Worm (Caenorhabditis elegans) whole organism, L4 larva: ENCODE measurements around the gene Y75B8A.28.

Experiments
- D1046.2 ChIP-seq: fragments of 200-800 bp; sonication (Bioruptor generic); IDR thresholded peaks from 2 replicates; pipeline ENCODE4 v1.3.6; 2022; ENCODE audit warnings: missing genetic modification characterization, missing compliant biosample characterization
- F26F4.8 ChIP-seq: fragments of 200-800 bp; sonication (Bioruptor generic); conservative IDR thresholded peaks from 2 replicates; pipeline ENCODE4 v1.3.6; 2022; ENCODE audit warnings: missing genetic modification characterization, missing compliant biosample characterization
- F37D6.2 ChIP-seq: sonication (generic microtip); optimal IDR thresholded peaks from 2 replicates; lab custom pipeline; 2016; ENCODE audit warnings: mild to moderate bottlenecking, missing genetic modification characterization, missing compliant biosample characterization
- R02D3.7 ChIP-seq: fragments of 150-350 bp; sonication (generic microtip); optimal IDR thresholded peaks from 3 replicates; lab custom pipeline; 2014; ENCODE audit warnings: missing biosample characterization, missing genetic modification characterization
- T20F7.1 ChIP-seq: fragments of 200-800 bp; sonication (Bioruptor generic); optimal IDR thresholded peaks from 2 replicates; lab custom pipeline; 2018; ENCODE audit warnings: mild to moderate bottlenecking, missing genetic modification characterization, missing compliant biosample characterization
- Y5F2A.4 ChIP-seq: fragments of 200-800 bp; sonication (Bioruptor generic); optimal IDR thresholded peaks from 2 replicates; lab custom pipeline; 2018; ENCODE audit warnings: mild to moderate bottlenecking, missing genetic modification characterization, missing compliant biosample characterization
- ZK546.5 ChIP-seq, 2 experiments: sonication (generic microtip); optimal IDR thresholded peaks; 2 replicates each; lab custom pipeline; 2017; ENCODE audit warnings: missing biosample characterization in 2 of 2, missing genetic modification characterization in 2 of 2
- aly-2 ChIP-seq: sonication (generic microtip); optimal IDR thresholded peaks from 2 replicates; lab custom pipeline; 2018; ENCODE audit warnings: missing biosample characterization, missing genetic modification characterization
- ceh-44 ChIP-seq: fragments of 200-800 bp; sonication (Bioruptor generic); IDR thresholded peaks from 2 replicates; pipeline ENCODE4 v1.3.6; 2022; ENCODE audit warnings: missing genetic modification reagents, missing genetic modification characterization, missing compliant biosample characterization
- cey-2 ChIP-seq: sonication (generic microtip); optimal IDR thresholded peaks from 3 replicates; lab custom pipeline; 2017; ENCODE audit warnings: missing genetic modification characterization, mild to moderate bottlenecking, missing compliant biosample characterization, antibody characterized with exemption, borderline replicate concordance; ENCODE audit not compliant: insufficient read depth
- ctbp-1 ChIP-seq: fragments of 200-800 bp; sonication (Bioruptor generic); IDR thresholded peaks from 2 replicates; pipeline ENCODE4 v1.3.6; 2022; ENCODE audit warnings: missing genetic modification reagents, missing genetic modification characterization, missing compliant biosample characterization
- daf-19 ChIP-seq: fragments of 200-800 bp; sonication (Bioruptor generic); conservative IDR thresholded peaks from 2 replicates; pipeline ENCODE4 v1.3.6; 2022; ENCODE audit warnings: missing genetic modification characterization, missing compliant biosample characterization
- daf-8 ChIP-seq: fragments of 200-800 bp; sonication (Bioruptor generic); IDR thresholded peaks from 2 replicates; pipeline ENCODE4 v1.3.6; 2022; ENCODE audit warnings: missing genetic modification characterization, missing compliant biosample characterization
- dmd-6 ChIP-seq: fragments of 200-800 bp; sonication (Bioruptor generic); IDR thresholded peaks from 2 replicates; pipeline ENCODE4 v1.3.6; 2022; ENCODE audit warnings: missing genetic modification reagents, missing genetic modification characterization, missing compliant biosample characterization
- dmd-9 ChIP-seq: fragments of 200-800 bp; sonication (Bioruptor generic); IDR thresholded peaks from 2 replicates; pipeline ENCODE4 v1.3.6; 2022; ENCODE audit warnings: missing genetic modification reagents, missing genetic modification characterization, missing compliant biosample characterization
- fkh-10 ChIP-seq: fragments of 150-350 bp; optimal IDR thresholded peaks from 2 replicates; lab custom pipeline; 2014; ENCODE audit warnings: missing biosample characterization, missing genetic modification reagents, missing genetic modification characterization
- fos-1 ChIP-seq: fragments of 150-350 bp; optimal IDR thresholded peaks from 2 replicates; lab custom pipeline; 2014; ENCODE audit warnings: missing biosample characterization, missing genetic modification characterization
- gei-8 ChIP-seq: fragments of 200-800 bp; sonication (Bioruptor generic); optimal IDR thresholded peaks from 2 replicates; lab custom pipeline; 2018; ENCODE audit warnings: mild to moderate bottlenecking, missing genetic modification characterization, missing compliant biosample characterization
- hmg-1.1 ChIP-seq: fragments of 200-800 bp; sonication (Bioruptor generic); IDR thresholded peaks from 2 replicates; pipeline ENCODE4 v1.3.6; 2022; ENCODE audit warnings: missing genetic modification reagents, missing genetic modification characterization, missing compliant biosample characterization
- lim-7 ChIP-seq: fragments of 200-800 bp; sonication (Bioruptor generic); IDR thresholded peaks from 2 replicates; pipeline ENCODE4 v1.3.6; 2022; ENCODE audit warnings: missing genetic modification characterization, missing compliant biosample characterization
- lin-38 ChIP-seq: fragments of 200-800 bp; sonication (Bioruptor generic); IDR thresholded peaks from 2 replicates; pipeline ENCODE4 v1.3.6; 2022; ENCODE audit warnings: missing genetic modification reagents, missing genetic modification characterization, missing compliant biosample characterization
- lin-39 ChIP-seq: fragments of 150-350 bp; optimal IDR thresholded peaks from 2 replicates; lab custom pipeline; 2014; ENCODE audit warnings: missing biosample characterization, missing genetic modification reagents, missing genetic modification characterization
- lir-3 ChIP-seq: sonication (generic microtip); optimal IDR thresholded peaks from 2 replicates; lab custom pipeline; 2016; ENCODE audit warnings: mild to moderate bottlenecking, missing genetic modification characterization, missing compliant biosample characterization
- lsy-2 ChIP-seq, 2 experiments: fragments of 150-350 bp in 1 of 2; sonication (generic microtip) in 1 of 2; optimal IDR thresholded peaks; 2 replicates each; lab custom pipeline; 2014 to 2017; ENCODE audit warnings: missing biosample characterization in 2 of 2, missing genetic modification characterization in 2 of 2
- madf-5 ChIP-seq, 2 experiments: fragments of 200-800 bp; sonication (Bioruptor generic); IDR thresholded peaks; 2 replicates each; pipeline ENCODE4 v1.3.6; 2022; ENCODE audit warnings: missing compliant biosample characterization in 2 of 2, missing genetic modification characterization in 2 of 2
- mdt-29 ChIP-seq: fragments of 200-800 bp; sonication (Bioruptor generic); IDR thresholded peaks from 2 replicates; pipeline ENCODE4 v1.3.6; 2022; ENCODE audit warnings: missing genetic modification reagents, missing genetic modification characterization, missing compliant biosample characterization
- mep-1 ChIP-seq: fragments of 150-350 bp; sonication (generic microtip); optimal IDR thresholded peaks from 3 replicates; lab custom pipeline; 2014; ENCODE audit warnings: missing biosample characterization, missing genetic modification characterization
- mes-2 ChIP-seq: sonication (generic microtip); optimal IDR thresholded peaks from 2 replicates; lab custom pipeline; 2016; ENCODE audit warnings: missing genotype, mild to moderate bottlenecking, missing genetic modification characterization, missing compliant biosample characterization; ENCODE audit not compliant: poor library complexity, severe bottlenecking
- mxl-3 ChIP-seq: fragments of 200-800 bp; sonication (Bioruptor generic); optimal IDR thresholded peaks from 2 replicates; lab custom pipeline; 2018; ENCODE audit warnings: mild to moderate bottlenecking, missing genetic modification characterization, missing compliant biosample characterization
- nhr-11 ChIP-seq: fragments of 150-350 bp; optimal IDR thresholded peaks from 2 replicates; lab custom pipeline; 2014; ENCODE audit warnings: missing biosample characterization, missing genetic modification characterization
- nhr-111 ChIP-seq: fragments of 200-800 bp; sonication (Bioruptor generic); optimal IDR thresholded peaks from 2 replicates; lab custom pipeline; 2018; ENCODE audit warnings: mild to moderate bottlenecking, missing genetic modification characterization, missing compliant biosample characterization
- nhr-41 ChIP-seq: fragments of 200-800 bp; sonication (Bioruptor generic); IDR thresholded peaks from 2 replicates; pipeline ENCODE4 v1.3.6; 2022; ENCODE audit warnings: missing genetic modification reagents, missing genetic modification characterization, missing compliant biosample characterization
- nhr-48 ChIP-seq: sonication (generic microtip); optimal IDR thresholded peaks from 2 replicates; lab custom pipeline; 2016; ENCODE audit warnings: mild to moderate bottlenecking, missing genetic modification characterization, missing compliant biosample characterization
- nhr-6 ChIP-seq: fragments of 150-350 bp; optimal IDR thresholded peaks from 2 replicates; lab custom pipeline; 2014; ENCODE audit warnings: missing biosample characterization, missing genetic modification characterization
- nhr-77 ChIP-seq: fragments of 150-350 bp; optimal IDR thresholded peaks from 2 replicates; lab custom pipeline; 2014; ENCODE audit warnings: missing biosample characterization, missing genetic modification characterization
- pha-4 ChIP-seq, 2 experiments: fragments of 150-350 bp in 1 of 2; fragments of 200-800 bp in 1 of 2; sonication (Bioruptor generic) in 1 of 2; IDR thresholded peaks in 1 of 2; optimal IDR thresholded peaks in 1 of 2; 2 replicates each; pipeline versions ENCODE4 v1.3.6 to Lab custom; 2014 to 2022; ENCODE audit warnings: missing genetic modification characterization in 2 of 2, missing genetic modification reagents in 2 of 2, missing biosample characterization in 1 of 2, missing compliant biosample characterization in 1 of 2
- php-3 ChIP-seq: fragments of 200-800 bp; sonication (Bioruptor generic); IDR thresholded peaks from 2 replicates; pipeline ENCODE4 v1.3.6; 2022; ENCODE audit warnings: missing genetic modification reagents, missing genetic modification characterization, missing compliant biosample characterization
- pqm-1 ChIP-seq: sonication (generic microtip); optimal IDR thresholded peaks from 2 replicates; lab custom pipeline; 2017; ENCODE audit warnings: missing biosample characterization, missing genetic modification characterization
- saeg-2 ChIP-seq: fragments of 200-800 bp; sonication (Bioruptor generic); IDR thresholded peaks from 2 replicates; pipeline ENCODE4 v1.3.6; 2022; ENCODE audit warnings: missing genetic modification reagents, missing genetic modification characterization, missing compliant biosample characterization
- set-16 ChIP-seq: fragments of 200-800 bp; sonication (Bioruptor generic); IDR thresholded peaks from 2 replicates; pipeline ENCODE4 v1.3.6; 2022; ENCODE audit warnings: missing genetic modification reagents, missing genetic modification characterization, missing compliant biosample characterization
- spr-3 ChIP-seq: fragments of 200-800 bp; sonication (Bioruptor generic); optimal IDR thresholded peaks from 2 replicates; lab custom pipeline; 2018; ENCODE audit warnings: mild to moderate bottlenecking, missing genetic modification characterization, missing compliant biosample characterization
- unc-39 ChIP-seq: sonication (generic microtip); optimal IDR thresholded peaks from 2 replicates; lab custom pipeline; 2017; ENCODE audit warnings: missing biosample characterization, missing genetic modification characterization
- vab-7 ChIP-seq: fragments of 200-800 bp; sonication (Bioruptor generic); IDR thresholded peaks from 2 replicates; pipeline ENCODE4 v1.3.6; 2022; ENCODE audit warnings: missing genetic modification reagents, missing genetic modification characterization, missing compliant biosample characterization
- zag-1 ChIP-seq: fragments of 150-350 bp; optimal IDR thresholded peaks from 2 replicates; lab custom pipeline; 2014; ENCODE audit warnings: missing biosample characterization, missing genetic modification characterization
- zfp-2 ChIP-seq: sonication (generic microtip); optimal IDR thresholded peaks from 2 replicates; lab custom pipeline; 2016; ENCODE audit warnings: mild to moderate bottlenecking, missing genetic modification characterization, missing compliant biosample characterization
- zfp-3 ChIP-seq: fragments of 200-800 bp; sonication (Bioruptor generic); conservative IDR thresholded peaks from 2 replicates; pipeline ENCODE4 v1.3.6; 2022; ENCODE audit warnings: missing genetic modification reagents, missing genetic modification characterization, missing compliant biosample characterization
- zip-2 ChIP-seq: fragments of 150-350 bp; optimal IDR thresholded peaks from 2 replicates; lab custom pipeline; 2014; ENCODE audit warnings: missing biosample characterization, missing genetic modification characterization
- ztf-11 ChIP-seq: fragments of 150-350 bp; optimal IDR thresholded peaks from 2 replicates; lab custom pipeline; 2014; ENCODE audit warnings: missing biosample characterization, missing genetic modification characterization
- ztf-7 ChIP-seq: fragments of 150-350 bp; optimal IDR thresholded peaks from 2 replicates; lab custom pipeline; 2014; ENCODE audit warnings: missing biosample characterization, missing genetic modification characterization

Gene Y75B8A.28

DNA sequence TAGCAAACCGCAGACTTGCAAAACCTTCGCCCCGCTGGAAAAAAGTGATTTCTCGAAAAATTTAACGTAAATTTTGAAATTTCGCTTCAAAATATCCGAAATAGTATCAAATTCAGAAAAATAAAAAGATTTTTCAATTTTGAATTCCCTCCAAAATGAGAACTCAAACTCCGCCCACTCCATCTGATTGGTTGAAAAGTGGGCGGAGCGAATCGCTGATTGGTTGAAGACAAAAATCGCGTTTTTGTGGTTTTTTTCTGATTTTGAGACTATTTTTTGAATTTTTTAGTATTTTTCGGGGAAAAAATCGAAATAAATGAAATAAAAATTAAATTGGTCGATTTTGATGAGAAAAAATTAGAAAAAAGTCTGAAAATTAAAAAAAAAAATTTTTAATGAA lies 30.1 kb downstream of the Y75B8A.28 start:
- TF ChIP-seq pha-4 (GFP tag; IDR thresholded peaks at IDR 0.05; lab: Robert Waterston, UW), result no peak
- TF ChIP-seq pha-4 (tag; optimal IDR thresholded peaks at IDR 0.05; lab: Kevin White, UChicago), result no peak
- no peak for TF ChIP-seq pqm-1
- TF ChIP-seq aly-2, result no peak
- no peak for TF ChIP-seq ztf-11 (tag; lab: Kevin White, UChicago)
- TF ChIP-seq mes-2 (tag; lab: Kevin White, UChicago), result no peak
- TF ChIP-seq Y5F2A.4, result no peak
- TF ChIP-seq mdt-29 (GFP tag; lab: Robert Waterston, UW), result no peak
- no peak for TF ChIP-seq zip-2 (tag; lab: Kevin White, UChicago)
- TF ChIP-seq php-3 (GFP tag; lab: Robert Waterston, UW), result no peak
- TF ChIP-seq ZK546.5 (tag; optimal IDR thresholded peaks at IDR 0.05; lab: Kevin White, UChicago), result no peak

DNA sequence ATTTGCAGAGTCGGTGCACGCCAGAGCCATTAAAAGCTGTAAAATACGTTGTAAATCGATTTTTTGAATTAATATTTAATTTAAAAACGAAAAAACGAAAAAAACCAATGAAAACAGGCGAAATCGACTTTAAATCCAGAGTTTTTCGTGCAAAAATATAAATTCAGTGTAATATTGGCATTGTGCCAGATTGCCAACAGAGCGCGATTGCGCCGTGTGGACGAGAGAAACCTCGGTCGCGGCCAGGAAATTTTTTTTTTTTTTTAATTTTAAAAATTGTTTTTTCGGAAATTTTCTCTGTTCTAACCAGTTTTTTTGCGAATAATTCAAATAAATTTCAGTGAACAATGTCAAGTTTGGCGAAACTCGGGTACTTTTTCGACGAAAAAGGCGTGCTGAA lies 32.4 kb downstream of the Y75B8A.28 start, which contains the start of the genes pph-4.1 and Y75B8A.31:
Gene pph-4.1, minus strand, starts transcription at position 36 of the 400 bp plus-strand sequence.
Gene Y75B8A.31, plus strand, starts transcription at position 342 of the 400 bp plus-strand sequence.
- 0 out of 2 replicates have a peak, but pooled peaks have one; percentile 27 for TF ChIP-seq zfp-3
- no peak for TF ChIP-seq F26F4.8
- 0 out of 2 replicates have a peak, but pooled peaks have one; percentile 16 for TF ChIP-seq hmg-1.1
- no peak for TF ChIP-seq unc-39 (tag; lab: Kevin White, UChicago)
- TF ChIP-seq dmd-6, result peak; percentile 75
- TF ChIP-seq lin-38, result peak; percentile 99
- peak; percentile 30 for TF ChIP-seq nhr-48 (tag; lab: Kevin White, UChicago)
- TF ChIP-seq ceh-44, result 0 out of 2 replicates have a peak, but pooled peaks have one; percentile 31
- TF ChIP-seq lir-3 (tag; lab: Kevin White, UChicago), result no peak
- no peak for TF ChIP-seq T20F7.1 (GFP tag; lab: Kevin White, UChicago)
- TF ChIP-seq ztf-7 (tag; lab: Kevin White, UChicago), result peak; percentile 22
- TF ChIP-seq set-16 (GFP tag; lab: Robert Waterston, UW), result no peak
- TF ChIP-seq nhr-77 (tag; lab: Kevin White, UChicago), result peak; percentile 65
- TF ChIP-seq mxl-3, result no peak
- TF ChIP-seq saeg-2 (GFP tag; lab: Robert Waterston, UW), result no peak
- peak; percentile 62 for TF ChIP-seq F37D6.2
- TF ChIP-seq nhr-41 (GFP tag; lab: Robert Waterston, UW), result no peak
- no peak for TF ChIP-seq ctbp-1
- TF ChIP-seq nhr-11 (tag; lab: Kevin White, UChicago), result no peak
- TF ChIP-seq fkh-10, result no peak
- no peak for TF ChIP-seq daf-8 (GFP tag; lab: Robert Waterston, UW)
- TF ChIP-seq vab-7 (GFP tag; lab: Robert Waterston, UW), result no peak
- no peak for TF ChIP-seq mdt-29 (GFP tag; lab: Robert Waterston, UW)
- TF ChIP-seq R02D3.7 (tag; lab: Kevin White, UChicago), result no peak
- TF ChIP-seq spr-3, result no peak
- peak; percentile 44 for TF ChIP-seq zfp-2
- no peak for TF ChIP-seq daf-19 (GFP tag; lab: Robert Waterston, UW)
- TF ChIP-seq dmd-9, result peak; percentile 92
- TF ChIP-seq mes-2 (tag; lab: Kevin White, UChicago), result peak; percentile 99
- no peak for TF ChIP-seq D1046.2 (GFP tag; lab: Robert Waterston, UW)
- no peak for TF ChIP-seq madf-5 (GFP tag; IDR thresholded peaks at IDR 0.05; lab: Robert Waterston, UW)
- peak; percentile 77 for TF ChIP-seq nhr-6 (tag; lab: Kevin White, UChicago)
- no peak for TF ChIP-seq ZK546.5 (tag; optimal IDR thresholded peaks at IDR 0.05; lab: Kevin White, UChicago)
- peak in 1 of 2 experiments; percentile 91 for TF ChIP-seq lsy-2 (tag; optimal IDR thresholded peaks at IDR 0.05; lab: Kevin White, UChicago)
- peak; percentile 82 for TF ChIP-seq mep-1 (tag; lab: Kevin White, UChicago)
- no peak for TF ChIP-seq php-3 (GFP tag; lab: Robert Waterston, UW)
- no peak for TF ChIP-seq gei-8
- TF ChIP-seq cey-2, result no peak
- TF ChIP-seq lim-7, result no peak
- no peak for TF ChIP-seq fos-1 (tag; lab: Kevin White, UChicago)
- no peak for TF ChIP-seq nhr-111 (GFP tag; lab: Kevin White, UChicago)
- no peak for TF ChIP-seq lin-39
- TF ChIP-seq zag-1 (tag; lab: Kevin White, UChicago), result no peak
